Fruit fly (Drosophila melanogaster) whole organism, embryonic: ENCODE measurements around the gene CG5326.

Experiments
- Six4 ChIP-seq: fragments of 200-800 bp; sonication (Bioruptor generic); optimal IDR thresholded peaks from 2 replicates; lab custom pipeline; 2016; ENCODE audit warnings: missing biosample characterization, missing genetic modification characterization
- pho ChIP-seq: fragments of 200-800 bp; sonication (Bioruptor generic); optimal IDR thresholded peaks from 2 replicates; lab custom pipeline; 2016; ENCODE audit warnings: missing biosample characterization, missing genetic modification characterization

DNA sequence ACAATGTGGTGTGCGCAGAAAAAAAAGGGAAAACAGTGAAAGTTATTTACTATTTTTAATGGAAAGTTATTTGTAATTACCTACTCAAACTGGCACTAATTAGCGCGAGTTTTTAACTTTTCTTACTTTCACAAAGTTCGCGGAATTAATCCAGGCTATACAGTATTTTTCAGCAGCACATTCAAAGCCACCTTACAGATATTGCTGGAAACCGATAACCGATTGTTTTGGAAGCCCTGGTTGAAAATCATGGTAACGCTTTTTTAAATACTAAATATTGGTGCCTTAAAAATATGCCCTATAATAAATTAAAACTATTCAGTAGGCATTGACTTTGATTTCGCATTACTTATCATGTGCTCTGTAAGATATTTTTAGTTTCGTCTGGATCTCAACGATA is 47.0 kb downstream of the CG5326 start, which contains the start of gene tHMG2:
- TF ChIP-seq Six4 (GFP tag; lab: Kevin White, UChicago) (no peak), pho (no peak)
